Fruit fly (Drosophila melanogaster) whole organism, embryonic: Measurements from ENCODE around the gene CG10165.
A peak's percentile ranks its signal among the peaks of the same experiment; 100 is the strongest.

ENCODE experiments used
- Aef1 ChIP-seq: fragments of 200-800 bp; sonication (Bioruptor generic); IDR thresholded peaks from 3 replicates; pipeline ENCODE4 v1.3.6; 2022; ENCODE audit warnings: missing biosample characterization, missing genetic modification characterization
- Asciz ChIP-seq: fragments of 200-800 bp; sonication (Bioruptor generic); optimal IDR thresholded peaks from 2 replicates; lab custom pipeline; 2017; ENCODE audit warnings: missing biosample characterization, mild to moderate bottlenecking, missing genetic modification characterization, missing genetic modification reagents
- BEAF-32 ChIP-seq: fragments of 200-800 bp; sonication (Bioruptor generic); optimal IDR thresholded peaks from 3 replicates; lab custom pipeline; 2017; ENCODE audit warnings: missing biosample characterization, missing genetic modification characterization, mild to moderate bottlenecking, moderate library complexity, missing genetic modification reagents
- CG10267 ChIP-seq: fragments of 200-800 bp; sonication (Bioruptor generic); optimal IDR thresholded peaks from 2 replicates; lab custom pipeline; 2018; ENCODE audit warnings: missing biosample characterization, mild to moderate bottlenecking, missing genetic modification characterization, moderate library complexity
- CG12104 ChIP-seq: fragments of 200-800 bp; sonication (Bioruptor generic); optimal IDR thresholded peaks from 3 replicates; lab custom pipeline; 2016; ENCODE audit warnings: missing biosample characterization, missing genetic modification characterization
- CG12391 ChIP-seq: fragments of 200-800 bp; sonication (Bioruptor generic); optimal IDR thresholded peaks from 3 replicates; lab custom pipeline; 2018; ENCODE audit warnings: missing biosample characterization, mild to moderate bottlenecking, missing genetic modification characterization, moderate library complexity
- CG13296 ChIP-seq: fragments of 200-800 bp; sonication (Bioruptor generic); optimal IDR thresholded peaks from 3 replicates; lab custom pipeline; 2018; ENCODE audit warnings: missing biosample characterization, mild to moderate bottlenecking, missing genetic modification characterization
- CG13424 ChIP-seq: fragments of 200-800 bp; sonication (Bioruptor generic); optimal IDR thresholded peaks from 2 replicates; lab custom pipeline; 2019; ENCODE audit warnings: missing biosample characterization, mild to moderate bottlenecking, missing genetic modification characterization, moderate library complexity
- CG13624 ChIP-seq: fragments of 200-800 bp; sonication (Bioruptor generic); optimal IDR thresholded peaks from 2 replicates; lab custom pipeline; 2016; ENCODE audit warnings: missing biosample characterization, missing genetic modification characterization
- CG14014 ChIP-seq: fragments of 200-800 bp; sonication (Bioruptor generic); IDR thresholded peaks from 2 replicates; pipeline ENCODE4 v1.3.6; 2022; ENCODE audit warnings: missing biosample characterization, missing genetic modification characterization
- CG15011 ChIP-seq: fragments of 200-800 bp; sonication (Bioruptor generic); optimal IDR thresholded peaks from 3 replicates; lab custom pipeline; 2018; ENCODE audit warnings: missing biosample characterization, mild to moderate bottlenecking, missing genetic modification characterization
- CG1529 ChIP-seq: fragments of 200-800 bp; sonication (Bioruptor generic); optimal IDR thresholded peaks from 3 replicates; lab custom pipeline; 2018; ENCODE audit warnings: missing biosample characterization, missing genetic modification characterization
- CG17186 ChIP-seq: fragments of 200-800 bp; sonication (Bioruptor generic); optimal IDR thresholded peaks from 3 replicates; lab custom pipeline; 2017; ENCODE audit warnings: missing biosample characterization, missing genetic modification reagents, missing genetic modification characterization
- CG17385 ChIP-seq: fragments of 200-800 bp; sonication (Bioruptor generic); optimal IDR thresholded peaks from 3 replicates; lab custom pipeline; 2018; ENCODE audit warnings: missing biosample characterization, mild to moderate bottlenecking, missing genetic modification characterization
- CG18011 ChIP-seq: fragments of 200-800 bp; sonication (Bioruptor generic); optimal IDR thresholded peaks from 2 replicates; lab custom pipeline; 2017; ENCODE audit warnings: missing biosample characterization, missing genetic modification characterization, mild to moderate bottlenecking, moderate library complexity, missing genotype
- CG2875 ChIP-seq: fragments of 200-800 bp; sonication (Bioruptor generic); optimal IDR thresholded peaks from 2 replicates; lab custom pipeline; 2017; ENCODE audit warnings: missing biosample characterization, mild to moderate bottlenecking, missing genetic modification characterization, missing genetic modification reagents
- CG3281 ChIP-seq: fragments of 200-800 bp; sonication (Bioruptor generic); optimal IDR thresholded peaks from 3 replicates; lab custom pipeline; 2017; ENCODE audit warnings: missing biosample characterization, mild to moderate bottlenecking, missing genetic modification characterization
- CG3847 ChIP-seq: fragments of 200-800 bp; sonication (Bioruptor generic); IDR thresholded peaks from 2 replicates; pipeline ENCODE4 v1.3.6; 2022; ENCODE audit warnings: missing biosample characterization, missing genetic modification characterization
- CG42726 ChIP-seq: fragments of 200-800 bp; sonication (Bioruptor generic); IDR thresholded peaks from 2 replicates; pipeline ENCODE4 v1.3.6; 2022; ENCODE audit warnings: missing biosample characterization, missing genetic modification characterization; ENCODE audit not compliant: partially characterized antibody
- CG4730 ChIP-seq: fragments of 200-800 bp; sonication (Bioruptor generic); IDR thresholded peaks from 2 replicates; pipeline ENCODE4 v1.3.6; 2022; ENCODE audit warnings: missing biosample characterization, missing genetic modification characterization
- CG6791 ChIP-seq: fragments of 200-800 bp; sonication (Bioruptor generic); IDR thresholded peaks from 3 replicates; pipeline ENCODE4 v1.3.6; 2022; ENCODE audit warnings: missing biosample characterization, missing genetic modification characterization; ENCODE audit not compliant: partially characterized antibody
- CG7556 ChIP-seq: fragments of 200-800 bp; sonication (Bioruptor generic); optimal IDR thresholded peaks from 2 replicates; lab custom pipeline; 2017; ENCODE audit warnings: missing biosample characterization, mild to moderate bottlenecking, missing genetic modification characterization
- CG7963 ChIP-seq: fragments of 200-800 bp; sonication (Bioruptor generic); IDR thresholded peaks from 3 replicates; pipeline ENCODE4 v1.3.6; 2022; ENCODE audit warnings: missing biosample characterization, missing genetic modification characterization; ENCODE audit not compliant: partially characterized antibody
- CG9437 ChIP-seq: fragments of 200-800 bp; sonication (Bioruptor generic); optimal IDR thresholded peaks from 2 replicates; lab custom pipeline; 2018; ENCODE audit warnings: missing biosample characterization, mild to moderate bottlenecking, missing genetic modification characterization
- E2f2 ChIP-seq: fragments of 200-800 bp; sonication (Bioruptor generic); IDR thresholded peaks from 2 replicates; pipeline ENCODE4 v1.3.6; 2022; ENCODE audit warnings: missing biosample characterization, missing genetic modification characterization
- H15 ChIP-seq: fragments of 200-800 bp; sonication (Bioruptor generic); IDR thresholded peaks from 3 replicates; pipeline ENCODE4 v1.3.6; 2022; ENCODE audit warnings: missing biosample characterization, missing genetic modification characterization
- MBD-R2 ChIP-seq: fragments of 200-800 bp; sonication (Bioruptor generic); IDR thresholded peaks from 2 replicates; pipeline ENCODE4 v1.3.6; 2022; ENCODE audit warnings: missing biosample characterization, missing genetic modification characterization
- MTF-1 ChIP-seq: fragments of 200-800 bp; sonication (Bioruptor generic); optimal IDR thresholded peaks from 2 replicates; lab custom pipeline; 2018; ENCODE audit warnings: missing biosample characterization, mild to moderate bottlenecking, missing genetic modification characterization, borderline replicate concordance
- Trl ChIP-seq, 3 experiments: fragments of >200 bp in 2 of 3; fragments of 200-800 bp in 1 of 3; sonication (Bioruptor generic) in 1 of 3; optimal IDR thresholded peaks; 2 replicates in 1 of 3; 3 replicates in 2 of 3; lab custom pipeline; 2016 to 2017; ENCODE audit warnings: missing biosample characterization in 1 of 3, missing genetic modification characterization in 1 of 3
- Vsx1 ChIP-seq: fragments of 200-800 bp; sonication (Bioruptor generic); optimal IDR thresholded peaks from 2 replicates; lab custom pipeline; 2017; ENCODE audit warnings: missing biosample characterization, mild to moderate bottlenecking, missing genetic modification characterization, missing genetic modification reagents
- al ChIP-seq: fragments of 200-800 bp; sonication (Bioruptor generic); IDR thresholded peaks from 2 replicates; pipeline ENCODE4 v1.3.6; 2022; ENCODE audit warnings: missing biosample characterization, missing genetic modification characterization
- amos ChIP-seq: fragments of 200-800 bp; sonication (Bioruptor generic); IDR thresholded peaks from 2 replicates; pipeline ENCODE4 v1.3.6; 2022; ENCODE audit warnings: missing biosample characterization, missing genetic modification characterization; ENCODE audit not compliant: partially characterized antibody
- aop ChIP-seq: fragments of 200-800 bp; sonication (Bioruptor generic); IDR thresholded peaks from 2 replicates; pipeline ENCODE4 v1.3.6; 2022; ENCODE audit warnings: missing biosample characterization, missing genetic modification characterization
- bigmax ChIP-seq: fragments of 200-800 bp; sonication (Bioruptor generic); optimal IDR thresholded peaks from 2 replicates; lab custom pipeline; 2018; ENCODE audit warnings: missing biosample characterization, mild to moderate bottlenecking, missing genetic modification characterization
- crp ChIP-seq, 2 experiments: fragments of 200-800 bp; sonication (Bioruptor generic); optimal IDR thresholded peaks; 2 replicates in 1 of 2; 3 replicates in 1 of 2; lab custom pipeline; 2017; ENCODE audit warnings: missing biosample characterization in 2 of 2, missing genetic modification characterization in 2 of 2, mild to moderate bottlenecking in 1 of 2, moderate library complexity in 1 of 2
- gfzf ChIP-seq: fragments of 200-800 bp; sonication (Bioruptor generic); optimal IDR thresholded peaks from 2 replicates; lab custom pipeline; 2016; ENCODE audit warnings: missing biosample characterization, mild to moderate bottlenecking, missing genetic modification characterization, moderate library complexity
- h ChIP-seq: fragments of >200 bp; optimal IDR thresholded peaks from 2 replicates; lab custom pipeline; 2017
- inv ChIP-seq: fragments of 200-800 bp; sonication (Bioruptor generic); IDR thresholded peaks from 2 replicates; pipeline ENCODE4 v1.3.6; 2022; ENCODE audit warnings: missing biosample characterization, missing genetic modification characterization; ENCODE audit not compliant: partially characterized antibody
- knrl ChIP-seq: fragments of 200-800 bp; sonication (Bioruptor generic); IDR thresholded peaks from 3 replicates; pipeline ENCODE4 v1.3.6; 2022; ENCODE audit warnings: missing biosample characterization, missing genetic modification characterization; ENCODE audit not compliant: partially characterized antibody
- lmd ChIP-seq: fragments of 200-800 bp; sonication (Bioruptor generic); IDR thresholded peaks from 2 replicates; pipeline ENCODE4 v1.3.6; 2022; ENCODE audit warnings: missing biosample characterization, missing genetic modification characterization
- nerfin-1 ChIP-seq: fragments of 200-800 bp; sonication (Bioruptor generic); optimal IDR thresholded peaks from 3 replicates; lab custom pipeline; 2019; ENCODE audit warnings: missing biosample characterization, mild to moderate bottlenecking, missing genetic modification characterization, moderate library complexity
- odd ChIP-seq: fragments of 200-800 bp; sonication (Bioruptor generic); optimal IDR thresholded peaks from 2 replicates; lab custom pipeline; 2017; ENCODE audit warnings: missing biosample characterization, mild to moderate bottlenecking, missing genetic modification characterization
- onecut ChIP-seq: fragments of 200-800 bp; sonication (Bioruptor generic); IDR thresholded peaks from 2 replicates; pipeline ENCODE4 v1.3.6; 2022; ENCODE audit warnings: missing biosample characterization, missing genetic modification characterization
- phol ChIP-seq: fragments of 200-800 bp; sonication (Bioruptor generic); optimal IDR thresholded peaks from 3 replicates; lab custom pipeline; 2018; ENCODE audit warnings: missing biosample characterization, mild to moderate bottlenecking, missing genetic modification characterization, moderate library complexity
- pzg ChIP-seq: fragments of 200-800 bp; sonication (Bioruptor generic); optimal IDR thresholded peaks from 3 replicates; lab custom pipeline; 2018; ENCODE audit warnings: missing biosample characterization, mild to moderate bottlenecking, missing genetic modification characterization, moderate library complexity
- sens ChIP-seq: fragments of 200-800 bp; sonication (Bioruptor generic); peaks from one replicate; lab custom pipeline; 2016; ENCODE audit warnings: missing biosample characterization, missing genetic modification characterization
- stwl ChIP-seq: fragments of 200-800 bp; sonication (Bioruptor generic); optimal IDR thresholded peaks from 3 replicates; lab custom pipeline; 2018; ENCODE audit warnings: missing biosample characterization, mild to moderate bottlenecking, missing genetic modification characterization, moderate library complexity
- toy ChIP-seq: fragments of 200-800 bp; sonication (Bioruptor generic); IDR thresholded peaks from 2 replicates; pipeline ENCODE4 v1.3.6; 2022; ENCODE audit warnings: missing biosample characterization, missing genetic modification characterization
- wor ChIP-seq: fragments of 200-800 bp; sonication (Bioruptor generic); IDR thresholded peaks from 2 replicates; pipeline ENCODE4 v1.3.6; 2022; ENCODE audit warnings: missing biosample characterization, missing genetic modification characterization

Gene CG10165

dm6 chr2L:19497983-19498382, 32.1 kb downstream of the CG10165 start, which contains the start of gene Top3alpha:
Gene Top3alpha, plus strand, starts transcription at chr2L:19498168.
- TF ChIP-seq CG42726 (peak; percentile 14; the same call in 1 of the 2 replicates), gfzf (GFP tag; lab: Kevin White, UChicago) (peak; percentile 72), CG10267 (tag; lab: Kevin White, UChicago) (peak; percentile 21), CG2875 (no peak), Trl (optimal IDR thresholded peaks at IDR 0.05; lab: Kevin White, UChicago) (no peak), Trl (GFP tag; optimal IDR thresholded peaks at IDR 0.05; lab: Kevin White, UChicago) (no peak), amos (GFP tag; lab: Robert Waterston, UW) (peak; percentile 67; the same call in 1 of the 2 replicates), stwl (peak; percentile 49), aop (GFP tag; lab: Robert Waterston, UW) (no peak), CG13624 (peak; percentile 30), CG4730 (GFP tag; lab: Robert Waterston, UW) (no peak), lmd (GFP tag; lab: Robert Waterston, UW) (no peak), crp (GFP tag; optimal IDR thresholded peaks at IDR 0.05; lab: Kevin White, UChicago) (peak; percentile 3 to 80), H15 (GFP tag; lab: Robert Waterston, UW) (no peak), CG17186 (GFP tag; lab: Kevin White, UChicago) (peak; percentile 72), wor (GFP tag; lab: Robert Waterston, UW) (no peak), MTF-1 (GFP tag; lab: Kevin White, UChicago) (no peak), inv (GFP tag; lab: Robert Waterston, UW) (peak; percentile 25; the same call in 1 of the 2 replicates), CG3281 (GFP tag; lab: Kevin White, UChicago) (no peak), CG6791 (GFP tag; lab: Robert Waterston, UW) (peak; percentile 68), h (lab: Kevin White, UChicago) (no peak), nerfin-1 (peak; percentile 14), CG7556 (GFP tag; lab: Kevin White, UChicago) (no peak), sens (GFP tag; lab: Kevin White, UChicago) (no peak), CG17385 (GFP tag; lab: Kevin White, UChicago) (peak; percentile 97), E2f2 (GFP tag; lab: Robert Waterston, UW) (peak; percentile 99), odd (GFP tag; lab: Kevin White, UChicago) (no peak), onecut (no peak), CG13424 (no peak), pzg (peak; percentile 83), BEAF-32 (GFP tag; lab: Kevin White, UChicago) (peak; percentile 65), phol (tag; lab: Kevin White, UChicago) (peak; percentile 24), CG15011 (GFP tag; lab: Kevin White, UChicago) (no peak), Aef1 (GFP tag; lab: Robert Waterston, UW) (no peak), CG14014 (GFP tag; lab: Robert Waterston, UW) (no peak), CG12104 (GFP tag; lab: Kevin White, UChicago) (no peak), al (GFP tag; lab: Robert Waterston, UW) (no peak), CG13296 (GFP tag; lab: Kevin White, UChicago) (no peak), Asciz (GFP tag; lab: Kevin White, UChicago) (no peak), CG9437 (GFP tag; lab: Kevin White, UChicago) (no peak), CG7963 (GFP tag; lab: Robert Waterston, UW) (peak; percentile 70), CG1529 (no peak), CG18011 (GFP tag; lab: Kevin White, UChicago) (no peak), toy (GFP tag; lab: Robert Waterston, UW) (no peak), knrl (GFP tag; lab: Robert Waterston, UW) (peak; percentile 44; the same call in 2 of the 3 replicates), CG12391 (no peak), MBD-R2 (GFP tag; lab: Robert Waterston, UW) (peak; percentile 71; the same call in 1 of the 2 replicates), bigmax (GFP tag; lab: Kevin White, UChicago) (no peak), CG3847 (GFP tag; lab: Robert Waterston, UW) (peak; percentile 35; the same call in 1 of the 2 replicates), Vsx1 (GFP tag; lab: Kevin White, UChicago) (no peak)
